Worm (Caenorhabditis elegans) whole organism, L4/young adult: Measurements from ENCODE around the gene unc-44.

Experiments used
- W03F9.2 ChIP-seq: fragments of 150-350 bp; optimal IDR thresholded peaks from 2 replicates; lab custom pipeline; 2014; ENCODE audit warnings: missing biosample characterization, missing genetic modification characterization
- him-1 ChIP-seq: sonication (generic microtip); optimal IDR thresholded peaks from 2 replicates; lab custom pipeline; 2016; ENCODE audit warnings: missing genotype, missing genetic modification reagents, missing genetic modification characterization, missing compliant biosample characterization

- no peak for TF ChIP-seq W03F9.2 (tag; lab: Kevin White, UChicago)
- no peak for TF ChIP-seq him-1 (tag; lab: Kevin White, UChicago)
Observed at ce11 chrIV:5939122-5939521, 36.2 kb upstream of the unc-44 start, which contains the start of gene mcu-1.
